Worm (Caenorhabditis elegans): ENCODE results near the gene C44B12.3.

Gene C44B12.3

DNA sequence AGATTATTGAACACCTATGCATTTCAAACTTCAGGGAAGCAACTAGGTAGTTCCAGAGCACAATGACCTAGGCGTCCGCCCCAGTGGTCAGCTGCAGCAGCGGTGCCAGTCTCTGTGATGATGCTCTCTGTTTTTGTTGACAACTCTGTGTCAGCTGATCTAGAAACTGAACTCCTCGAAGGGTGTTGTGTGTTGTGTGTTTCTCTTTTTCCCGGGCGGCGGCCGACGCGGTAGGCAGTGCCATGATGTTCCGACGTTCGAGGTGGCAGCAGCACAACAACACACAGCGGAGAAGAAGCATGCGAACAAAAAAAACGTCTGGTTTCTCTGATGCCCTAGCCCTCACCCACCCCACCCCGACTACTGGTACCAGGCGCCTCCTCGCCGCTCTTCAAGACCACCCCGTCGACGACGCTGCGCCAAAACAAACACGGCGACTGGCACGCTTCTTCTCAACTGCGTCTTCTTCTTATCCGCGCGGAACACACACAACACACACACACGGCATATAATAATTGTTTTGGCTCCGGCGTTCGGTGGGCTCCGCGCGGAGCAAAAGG is 40.2 kb upstream of the C44B12.3 start:
- TF ChIP-seq hsf-1 (GFP tag; IDR thresholded peaks at IDR 0.05) (no peak), egrh-3 (GFP tag; IDR thresholded peaks at IDR 0.05) (0 out of 2 replicates have a peak, but pooled peaks have one; percentile 54), zfh-2 (GFP tag; conservative IDR thresholded peaks at IDR 0.05) (peak; percentile 89)

DNA sequence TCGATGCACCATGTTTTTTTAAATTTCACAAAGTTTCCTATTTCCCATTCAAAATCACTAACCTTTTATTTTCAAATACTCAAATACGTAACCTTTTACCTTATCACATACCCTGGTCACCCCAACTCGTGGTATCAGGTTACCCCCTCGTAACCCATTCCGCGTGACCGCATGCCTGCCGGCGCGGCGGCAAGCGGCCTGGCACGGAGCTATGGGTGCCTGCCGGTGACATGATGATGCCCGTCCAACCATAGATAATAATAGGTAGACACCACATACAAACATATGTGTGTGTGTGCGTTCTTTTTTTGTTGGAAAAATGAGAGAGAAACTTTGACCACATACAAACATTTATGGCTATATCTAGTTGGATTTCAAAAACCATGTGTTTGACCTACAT is 39.0 kb upstream of the C44B12.3 start:
- no peak for TF ChIP-seq madf-3 (GFP tag; IDR thresholded peaks at IDR 0.05)
- TF ChIP-seq zfh-2 (GFP tag; conservative IDR thresholded peaks at IDR 0.05) = peak; percentile 71

DNA sequence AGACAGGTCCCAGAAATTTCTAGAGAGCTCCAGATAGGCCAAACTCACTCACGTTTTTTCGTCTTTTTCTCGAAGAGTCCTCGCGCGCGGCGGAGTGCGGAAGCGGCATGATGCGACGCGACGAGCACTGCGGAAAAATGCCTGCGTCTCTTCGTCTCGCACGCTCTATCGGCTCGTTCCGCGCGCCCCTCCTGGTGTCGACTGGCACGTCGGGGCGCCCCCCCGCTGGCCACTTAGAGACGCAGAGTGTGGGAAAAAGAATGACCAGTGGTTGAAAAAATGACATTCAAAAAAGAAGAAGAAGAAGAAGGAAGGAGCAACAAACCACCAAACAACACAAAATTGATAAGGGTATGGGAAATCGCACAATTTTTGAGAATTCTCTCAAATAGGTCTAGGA is 37.1 kb upstream of the C44B12.3 start, which contains the start of gene znf-782:
Gene znf-782 (minus strand): TSS at position 96 of the 400 bp plus-strand sequence.
- TF ChIP-seq B0035.1 (tag; optimal IDR thresholded peaks at IDR 0.05) = no peak
- TF ChIP-seq nhr-80 (tag; optimal IDR thresholded peaks at IDR 0.05) = peak; percentile 68
- peak; percentile 96 for TF ChIP-seq zfh-2 (GFP tag; conservative IDR thresholded peaks at IDR 0.05)
- TF ChIP-seq nhr-27 (tag; optimal IDR thresholded peaks at IDR 0.05) = no peak
- peak; percentile 81 for TF ChIP-seq hmg-1.2 (GFP tag; IDR thresholded peaks at IDR 0.05)
- 0 out of 2 replicates have a peak, but pooled peaks have one; percentile 19 for TF ChIP-seq mcd-1 (GFP tag; IDR thresholded peaks at IDR 0.05)
- no peak for TF ChIP-seq aptf-3 (GFP tag; IDR thresholded peaks at IDR 0.05)
- TF ChIP-seq dox-1 (GFP tag; IDR thresholded peaks at IDR 0.05) = peak; percentile 49; the same call in 1 of the 2 replicates
- TF ChIP-seq ceh-27 (GFP tag; optimal IDR thresholded peaks at IDR 0.05) = no peak
- no peak for TF ChIP-seq lin-26 (GFP tag; IDR thresholded peaks at IDR 0.05)
- peak; percentile 14 for TF ChIP-seq attf-5 (GFP tag; optimal IDR thresholded peaks at IDR 0.05)
- no peak for TF ChIP-seq snpc-1.1 (tag; optimal IDR thresholded peaks at IDR 0.05; ENCODE audit: insufficient read depth)
- TF ChIP-seq tbx-9 (tag; optimal IDR thresholded peaks at IDR 0.05; ENCODE audit: borderline replicate concordance) = no peak
- TF ChIP-seq cebp-1 (GFP tag; IDR thresholded peaks at IDR 0.05) = no peak
- TF ChIP-seq cebp-1 (tag; optimal IDR thresholded peaks at IDR 0.05) = peak; percentile 4
- no peak for TF ChIP-seq F37B4.10 (GFP tag; IDR thresholded peaks at IDR 0.05)
- peak; percentile 90 for TF ChIP-seq egrh-3 (GFP tag; IDR thresholded peaks at IDR 0.05)
- no peak for TF ChIP-seq tlf-1 (GFP tag; optimal IDR thresholded peaks at IDR 0.05)
- no peak for TF ChIP-seq mes-4 (tag; optimal IDR thresholded peaks at IDR 0.05)
- TF ChIP-seq nfyb-1 (GFP tag; IDR thresholded peaks at IDR 0.05) = 0 out of 2 replicates have a peak, but pooled peaks have one; percentile 41

DNA sequence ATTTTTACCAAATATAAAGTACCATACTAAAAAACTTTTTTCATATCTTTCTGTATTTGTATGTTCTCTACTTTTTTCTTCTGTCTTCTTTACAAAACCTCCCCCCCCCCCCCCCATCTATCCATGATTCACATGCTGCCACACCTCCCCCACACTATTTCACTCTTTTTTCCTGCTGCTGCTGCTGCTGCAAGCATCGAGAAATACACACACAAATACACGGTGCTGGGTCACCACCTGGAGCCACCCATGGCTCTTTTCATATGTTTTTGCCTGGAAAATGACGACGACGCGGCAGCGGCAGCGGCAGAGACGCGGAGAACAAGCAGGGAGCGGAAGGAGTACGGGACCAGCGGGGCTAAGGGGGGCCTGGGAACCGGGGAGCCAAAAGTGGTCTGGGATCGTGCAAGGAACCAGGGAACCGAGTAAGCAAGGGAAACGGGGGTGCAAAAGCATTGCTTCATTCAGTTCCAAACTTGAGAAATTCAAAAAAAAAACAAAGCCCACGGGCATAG is 35.8 kb upstream of the C44B12.3 start:
- TF ChIP-seq F37B4.10 (GFP tag; IDR thresholded peaks at IDR 0.05) (0 out of 2 replicates have a peak, but pooled peaks have one; percentile 15), egrh-3 (GFP tag; IDR thresholded peaks at IDR 0.05) (peak; percentile 80; the same call in 1 of the 2 replicates), tbx-9 (tag; optimal IDR thresholded peaks at IDR 0.05; ENCODE audit: borderline replicate concordance) (no peak), snpc-4 (GFP tag; optimal IDR thresholded peaks at IDR 0.05) (no peak), snpc-4 (tag; optimal IDR thresholded peaks at IDR 0.05) (no peak), zfh-2 (GFP tag; conservative IDR thresholded peaks at IDR 0.05) (peak; percentile 89)

DNA sequence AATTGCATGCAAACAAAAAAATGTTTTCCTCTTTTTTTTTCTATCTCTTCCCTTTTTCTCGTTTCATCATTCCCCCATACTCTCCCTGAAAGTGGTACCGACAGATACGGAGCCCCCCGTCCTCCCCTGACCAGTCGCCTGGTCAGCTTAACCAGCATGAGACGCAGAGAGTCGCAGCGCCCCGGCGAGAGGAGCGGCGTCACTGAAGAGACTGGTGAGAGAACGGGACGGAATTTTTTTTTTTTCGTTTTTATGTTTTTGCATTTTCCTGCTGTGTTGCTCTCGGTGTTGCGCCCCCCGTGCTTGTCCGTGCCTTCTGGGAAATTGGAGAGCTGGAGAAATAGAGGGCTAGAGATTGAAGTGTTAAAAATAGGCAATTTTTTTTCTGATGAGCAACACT is 34.2 kb upstream of the C44B12.3 start:
- peak; percentile 23 for TF ChIP-seq ztf-18 (tag; optimal IDR thresholded peaks at IDR 0.05)
- TF ChIP-seq K11D2.4 (GFP tag; IDR thresholded peaks at IDR 0.05) = peak; percentile 83
- TF ChIP-seq ets-4 (GFP tag; optimal IDR thresholded peaks at IDR 0.05) = peak; percentile 29
- no peak for TF ChIP-seq ama-1 (optimal IDR thresholded peaks at IDR 0.05)
- no peak for TF ChIP-seq ama-1 (GFP tag; optimal IDR thresholded peaks at IDR 0.05)
- TF ChIP-seq F22D6.2 (tag; optimal IDR thresholded peaks at IDR 0.05) = no peak
- peak; percentile 66 for TF ChIP-seq mcd-1 (GFP tag; IDR thresholded peaks at IDR 0.05)
- TF ChIP-seq Y95B8A.8 (GFP tag; IDR thresholded peaks at IDR 0.05) = no peak
- no peak for TF ChIP-seq cebp-1 (GFP tag; IDR thresholded peaks at IDR 0.05)
- TF ChIP-seq cebp-1 (tag; optimal IDR thresholded peaks at IDR 0.05) = peak; percentile 72
- TF ChIP-seq repo-1 (tag; optimal IDR thresholded peaks at IDR 0.05) = no peak
- TF ChIP-seq nhr-80 (tag; optimal IDR thresholded peaks at IDR 0.05) = peak; percentile 88
- TF ChIP-seq B0035.1 (tag; optimal IDR thresholded peaks at IDR 0.05) = no peak
- no peak for TF ChIP-seq nhr-179 (tag; optimal IDR thresholded peaks at IDR 0.05)
- no peak for TF ChIP-seq gei-17 (GFP tag; optimal IDR thresholded peaks at IDR 0.05)
- peak; percentile 40 for TF ChIP-seq F23B12.7 (tag; optimal IDR thresholded peaks at IDR 0.05; ENCODE audit: insufficient read depth)
- no peak for TF ChIP-seq sea-2 (GFP tag; IDR thresholded peaks at IDR 0.05)
- TF ChIP-seq dox-1 (GFP tag; IDR thresholded peaks at IDR 0.05) = peak; percentile 58
- TF ChIP-seq aptf-2 (GFP tag; conservative IDR thresholded peaks at IDR 0.05) = no peak
- peak; percentile 99 for TF ChIP-seq zfh-2 (GFP tag; conservative IDR thresholded peaks at IDR 0.05)
- TF ChIP-seq nfyb-1 (GFP tag; IDR thresholded peaks at IDR 0.05) = 0 out of 2 replicates have a peak, but pooled peaks have one; percentile 28
- no peak for TF ChIP-seq Y53F4B.3 (GFP tag; IDR thresholded peaks at IDR 0.05)
- TF ChIP-seq nfya-2 (GFP tag; IDR thresholded peaks at IDR 0.05) = no peak

All from whole organism, young adult.